Worm (Caenorhabditis elegans) whole organism, L4 larva: Measurements from ENCODE around the gene bath-42.

ENCODE experiments used
- F26F4.8 ChIP-seq: fragments of 200-800 bp; sonication (Bioruptor generic); conservative IDR thresholded peaks from 2 replicates; pipeline ENCODE4 v1.3.6; 2022; ENCODE audit warnings: missing genetic modification characterization, missing compliant biosample characterization
- F37D6.2 ChIP-seq: sonication (generic microtip); optimal IDR thresholded peaks from 2 replicates; lab custom pipeline; 2016; ENCODE audit warnings: mild to moderate bottlenecking, missing genetic modification characterization, missing compliant biosample characterization
- F44E2.7 ChIP-seq: fragments of 200-800 bp; sonication (Bioruptor generic); IDR thresholded peaks from 2 replicates; pipeline ENCODE4 v2.1.2; 2022; ENCODE audit warnings: missing genetic modification characterization, missing compliant biosample characterization
- R02D3.7 ChIP-seq: fragments of 150-350 bp; sonication (generic microtip); optimal IDR thresholded peaks from 3 replicates; lab custom pipeline; 2014; ENCODE audit warnings: missing biosample characterization, missing genetic modification characterization
- T20F7.1 ChIP-seq: fragments of 200-800 bp; sonication (Bioruptor generic); optimal IDR thresholded peaks from 2 replicates; lab custom pipeline; 2018; ENCODE audit warnings: mild to moderate bottlenecking, missing genetic modification characterization, missing compliant biosample characterization
- T26A8.4 ChIP-seq: fragments of 200-800 bp; sonication (Bioruptor generic); IDR thresholded peaks from 2 replicates; pipeline ENCODE4 v1.3.6; 2022; ENCODE audit warnings: missing genetic modification characterization, missing compliant biosample characterization
- Y48G9A.11 ChIP-seq: fragments of 200-800 bp; sonication (Bioruptor generic); IDR thresholded peaks from 2 replicates; pipeline ENCODE4 v1.3.6; 2022; ENCODE audit warnings: missing genetic modification reagents, missing genetic modification characterization, missing compliant biosample characterization
- Y75B8A.6 ChIP-seq: fragments of 200-800 bp; sonication (Bioruptor generic); IDR thresholded peaks from 2 replicates; pipeline ENCODE4 v1.3.6; 2022; ENCODE audit warnings: missing genetic modification reagents, missing genetic modification characterization, missing compliant biosample characterization
- ZK337.2 ChIP-seq: fragments of 200-800 bp; sonication (Bioruptor generic); IDR thresholded peaks from 2 replicates; pipeline ENCODE4 v1.3.6; 2022; ENCODE audit warnings: missing genetic modification reagents, missing genetic modification characterization, missing compliant biosample characterization
- aha-1 ChIP-seq: fragments of 150-350 bp; peaks from one replicate; lab custom pipeline; 2014; ENCODE audit warnings: missing biosample characterization, missing genetic modification characterization
- aly-2 ChIP-seq: sonication (generic microtip); optimal IDR thresholded peaks from 2 replicates; lab custom pipeline; 2018; ENCODE audit warnings: missing biosample characterization, missing genetic modification characterization
- ama-1 ChIP-seq: fragments of 150-350 bp; optimal IDR thresholded peaks from 2 replicates; lab custom pipeline; 2014; ENCODE audit warnings: inconsistent platforms, mixed read lengths
- arid-1 ChIP-seq: fragments of 200-800 bp; sonication (Bioruptor generic); conservative IDR thresholded peaks from 2 replicates; pipeline ENCODE4 v1.3.6; 2022; ENCODE audit warnings: missing genetic modification reagents, missing genetic modification characterization, missing compliant biosample characterization
- attf-4 ChIP-seq: sonication (generic microtip); optimal IDR thresholded peaks from 3 replicates; lab custom pipeline; 2017; ENCODE audit warnings: missing biosample characterization, missing genetic modification characterization
- ceh-20 ChIP-seq: fragments of 200-800 bp; sonication (Bioruptor generic); IDR thresholded peaks from 2 replicates; pipeline ENCODE4 v1.3.6; 2022; ENCODE audit warnings: missing genetic modification reagents, missing genetic modification characterization, missing compliant biosample characterization
- ceh-28 ChIP-seq: fragments of 150-350 bp; optimal IDR thresholded peaks from 2 replicates; lab custom pipeline; 2014; ENCODE audit warnings: missing biosample characterization, missing genetic modification reagents, missing genetic modification characterization
- ceh-32 ChIP-seq: sonication (generic microtip); optimal IDR thresholded peaks from 2 replicates; lab custom pipeline; 2016; ENCODE audit warnings: mild to moderate bottlenecking, missing genetic modification characterization, missing compliant biosample characterization; ENCODE audit not compliant: poor library complexity
- ceh-62 ChIP-seq: sonication (generic microtip); optimal IDR thresholded peaks from 2 replicates; lab custom pipeline; 2017; ENCODE audit warnings: missing biosample characterization, missing genetic modification characterization
- cey-2 ChIP-seq: sonication (generic microtip); optimal IDR thresholded peaks from 3 replicates; lab custom pipeline; 2017; ENCODE audit warnings: missing genetic modification characterization, mild to moderate bottlenecking, missing compliant biosample characterization, antibody characterized with exemption, borderline replicate concordance; ENCODE audit not compliant: insufficient read depth
- daf-12 ChIP-seq: fragments of 150-350 bp; optimal IDR thresholded peaks from 2 replicates; lab custom pipeline; 2014; ENCODE audit warnings: missing biosample characterization, missing genetic modification reagents, missing genetic modification characterization
- daf-19 ChIP-seq: fragments of 200-800 bp; sonication (Bioruptor generic); conservative IDR thresholded peaks from 2 replicates; pipeline ENCODE4 v1.3.6; 2022; ENCODE audit warnings: missing genetic modification characterization, missing compliant biosample characterization
- dmd-8 ChIP-seq: fragments of 200-800 bp; sonication (Bioruptor generic); IDR thresholded peaks from 2 replicates; pipeline ENCODE4 v1.3.6; 2022; ENCODE audit warnings: missing genetic modification characterization, missing compliant biosample characterization
- dpl-1 ChIP-seq: fragments of 150-350 bp; optimal IDR thresholded peaks from 2 replicates; lab custom pipeline; 2014; ENCODE audit warnings: missing biosample characterization, missing genetic modification reagents, missing genetic modification characterization
- dve-1 ChIP-seq: sonication (generic microtip); optimal IDR thresholded peaks from 2 replicates; lab custom pipeline; 2017; ENCODE audit warnings: antibody characterized with exemption, mild to moderate bottlenecking, missing genetic modification characterization, missing compliant biosample characterization; ENCODE audit not compliant: insufficient read depth
- egl-27 ChIP-seq: sonication (generic microtip); optimal IDR thresholded peaks from 3 replicates; lab custom pipeline; 2017; ENCODE audit warnings: missing biosample characterization, missing genetic modification reagents, missing genetic modification characterization
- egl-43 ChIP-seq: fragments of 200-800 bp; sonication (Bioruptor generic); IDR thresholded peaks from 2 replicates; pipeline ENCODE4 v1.3.6; 2022; ENCODE audit warnings: missing genetic modification reagents, missing genetic modification characterization, missing compliant biosample characterization
- fkh-10 ChIP-seq: fragments of 150-350 bp; optimal IDR thresholded peaks from 2 replicates; lab custom pipeline; 2014; ENCODE audit warnings: missing biosample characterization, missing genetic modification reagents, missing genetic modification characterization
- hif-1 ChIP-seq, 2 experiments: sonication (generic microtip); optimal IDR thresholded peaks; 2 replicates each; lab custom pipeline; 2016 to 2017; ENCODE audit warnings: missing compliant biosample characterization in 2 of 2, missing genetic modification characterization in 2 of 2, missing genetic modification reagents in 2 of 2, missing genotype in 2 of 2, mild to moderate bottlenecking in 1 of 2
- hmg-1.1 ChIP-seq: fragments of 200-800 bp; sonication (Bioruptor generic); IDR thresholded peaks from 2 replicates; pipeline ENCODE4 v1.3.6; 2022; ENCODE audit warnings: missing genetic modification reagents, missing genetic modification characterization, missing compliant biosample characterization
- lin-13 ChIP-seq: fragments of 150-350 bp; optimal IDR thresholded peaks from 2 replicates; lab custom pipeline; 2014; ENCODE audit warnings: missing biosample characterization, missing genetic modification reagents, missing genetic modification characterization
- lin-15B ChIP-seq: fragments of 150-350 bp; sonication (generic microtip); optimal IDR thresholded peaks from 3 replicates; lab custom pipeline; 2014; ENCODE audit warnings: missing biosample characterization, missing genetic modification characterization
- lin-39 ChIP-seq: fragments of 150-350 bp; optimal IDR thresholded peaks from 2 replicates; lab custom pipeline; 2014; ENCODE audit warnings: missing biosample characterization, missing genetic modification reagents, missing genetic modification characterization
- lir-3 ChIP-seq: sonication (generic microtip); optimal IDR thresholded peaks from 2 replicates; lab custom pipeline; 2016; ENCODE audit warnings: mild to moderate bottlenecking, missing genetic modification characterization, missing compliant biosample characterization
- lsy-2 ChIP-seq, 2 experiments: fragments of 150-350 bp in 1 of 2; sonication (generic microtip) in 1 of 2; optimal IDR thresholded peaks; 2 replicates each; lab custom pipeline; 2014 to 2017; ENCODE audit warnings: missing biosample characterization in 2 of 2, missing genetic modification characterization in 2 of 2
- mdl-1 ChIP-seq, 2 experiments: fragments of 150-350 bp in 1 of 2; sonication (generic microtip) in 1 of 2; optimal IDR thresholded peaks; 2 replicates each; lab custom pipeline; 2014 to 2017; ENCODE audit warnings: missing biosample characterization in 2 of 2, missing genetic modification characterization in 2 of 2
- mdt-29 ChIP-seq: fragments of 200-800 bp; sonication (Bioruptor generic); IDR thresholded peaks from 2 replicates; pipeline ENCODE4 v1.3.6; 2022; ENCODE audit warnings: missing genetic modification reagents, missing genetic modification characterization, missing compliant biosample characterization
- mep-1 ChIP-seq: fragments of 150-350 bp; sonication (generic microtip); optimal IDR thresholded peaks from 3 replicates; lab custom pipeline; 2014; ENCODE audit warnings: missing biosample characterization, missing genetic modification characterization
- mes-2 ChIP-seq: sonication (generic microtip); optimal IDR thresholded peaks from 2 replicates; lab custom pipeline; 2016; ENCODE audit warnings: missing genotype, mild to moderate bottlenecking, missing genetic modification characterization, missing compliant biosample characterization; ENCODE audit not compliant: poor library complexity, severe bottlenecking
- mxl-2 ChIP-seq: fragments of 200-800 bp; sonication (Bioruptor generic); conservative IDR thresholded peaks from 2 replicates; pipeline ENCODE4 v1.3.6; 2022; ENCODE audit warnings: missing genetic modification reagents, missing genetic modification characterization, missing compliant biosample characterization
- mxl-3 ChIP-seq: fragments of 200-800 bp; sonication (Bioruptor generic); optimal IDR thresholded peaks from 2 replicates; lab custom pipeline; 2018; ENCODE audit warnings: mild to moderate bottlenecking, missing genetic modification characterization, missing compliant biosample characterization
- nhr-11 ChIP-seq: fragments of 150-350 bp; optimal IDR thresholded peaks from 2 replicates; lab custom pipeline; 2014; ENCODE audit warnings: missing biosample characterization, missing genetic modification characterization
- nhr-28 ChIP-seq: fragments of 150-350 bp; optimal IDR thresholded peaks from 2 replicates; lab custom pipeline; 2014; ENCODE audit warnings: missing biosample characterization, missing genetic modification characterization
- nhr-48 ChIP-seq: sonication (generic microtip); optimal IDR thresholded peaks from 2 replicates; lab custom pipeline; 2016; ENCODE audit warnings: mild to moderate bottlenecking, missing genetic modification characterization, missing compliant biosample characterization
- snpc-4 ChIP-seq: fragments of 150-350 bp; optimal IDR thresholded peaks from 2 replicates; lab custom pipeline; 2014; ENCODE audit warnings: missing biosample characterization, missing genetic modification characterization
- spr-3 ChIP-seq: fragments of 200-800 bp; sonication (Bioruptor generic); optimal IDR thresholded peaks from 2 replicates; lab custom pipeline; 2018; ENCODE audit warnings: mild to moderate bottlenecking, missing genetic modification characterization, missing compliant biosample characterization
- tag-97 ChIP-seq: fragments of 200-800 bp; sonication (Bioruptor generic); IDR thresholded peaks from 2 replicates; pipeline ENCODE4 v1.3.6; 2022; ENCODE audit warnings: missing genetic modification characterization, missing compliant biosample characterization
- tra-1 ChIP-seq: fragments of 200-800 bp; sonication (Bioruptor generic); IDR thresholded peaks from 2 replicates; pipeline ENCODE4 v1.3.6; 2022; ENCODE audit warnings: missing genetic modification reagents, missing genetic modification characterization, missing compliant biosample characterization
- unc-130 ChIP-seq: sonication (generic microtip); optimal IDR thresholded peaks from 2 replicates; lab custom pipeline; 2016; ENCODE audit warnings: missing genetic modification reagents, missing genetic modification characterization, missing compliant biosample characterization
- zfp-3 ChIP-seq: fragments of 200-800 bp; sonication (Bioruptor generic); conservative IDR thresholded peaks from 2 replicates; pipeline ENCODE4 v1.3.6; 2022; ENCODE audit warnings: missing genetic modification reagents, missing genetic modification characterization, missing compliant biosample characterization
- zip-11 ChIP-seq: fragments of 200-800 bp; sonication (Bioruptor generic); IDR thresholded peaks from 2 replicates; pipeline ENCODE4 v1.3.6; 2022; ENCODE audit warnings: missing genetic modification characterization, missing compliant biosample characterization
- ztf-11 ChIP-seq: fragments of 150-350 bp; optimal IDR thresholded peaks from 2 replicates; lab custom pipeline; 2014; ENCODE audit warnings: missing biosample characterization, missing genetic modification characterization
- ztf-7 ChIP-seq: fragments of 150-350 bp; optimal IDR thresholded peaks from 2 replicates; lab custom pipeline; 2014; ENCODE audit warnings: missing biosample characterization, missing genetic modification characterization

The bath-42 gene

ce11 chrIII:8201760-8202159 lies 38.6 kb upstream of the bath-42 start (continued):
- TF ChIP-seq ceh-62 (no peak), nhr-48 (tag; lab: Kevin White, UChicago) (no peak), lsy-2 (tag; optimal IDR thresholded peaks at IDR 0.05; lab: Kevin White, UChicago) (peak in 1 of 2 experiments; percentile 46), hif-1 (tag; optimal IDR thresholded peaks at IDR 0.05; lab: Kevin White, UChicago) (no peak), nhr-11 (peak; percentile 45), mdl-1 (tag; optimal IDR thresholded peaks at IDR 0.05; lab: Kevin White, UChicago) (no peak), tag-97 (GFP tag; lab: Robert Waterston, UW) (no peak), dmd-8 (no peak), ceh-20 (GFP tag; lab: Robert Waterston, UW) (0 out of 2 replicates have a peak, but pooled peaks have one; percentile 10), T26A8.4 (no peak), fkh-10 (peak; percentile 45), F44E2.7 (no peak), mdt-29 (GFP tag; lab: Robert Waterston, UW) (no peak), ztf-11 (tag; lab: Kevin White, UChicago) (no peak), lir-3 (tag; lab: Kevin White, UChicago) (no peak), spr-3 (GFP tag; lab: Kevin White, UChicago) (no peak), dpl-1 (GFP tag; lab: Kevin White, UChicago) (peak; percentile 6), egl-27 (no peak), ztf-7 (tag; lab: Kevin White, UChicago) (no peak), aly-2 (tag; lab: Kevin White, UChicago) (no peak), zfp-3 (GFP tag; lab: Robert Waterston, UW) (no peak), F26F4.8 (GFP tag; lab: Robert Waterston, UW) (no peak), nhr-28 (tag; lab: Kevin White, UChicago) (no peak), attf-4 (no peak), snpc-4 (no peak), unc-130 (no peak), daf-19 (no peak), ceh-28 (tag; lab: Kevin White, UChicago) (peak; percentile 22), ceh-32 (tag; lab: Kevin White, UChicago) (no peak), hmg-1.1 (GFP tag; lab: Robert Waterston, UW) (no peak), mxl-2 (GFP tag; lab: Robert Waterston, UW) (no peak), tra-1 (GFP tag; lab: Robert Waterston, UW) (no peak), ZK337.2 (GFP tag; lab: Robert Waterston, UW) (no peak), lin-39 (tag; lab: Kevin White, UChicago) (no peak), arid-1 (GFP tag; lab: Robert Waterston, UW) (no peak), daf-12 (tag; lab: Kevin White, UChicago) (no peak), mxl-3 (GFP tag; lab: Kevin White, UChicago) (no peak), lin-13 (GFP tag; lab: Kevin White, UChicago) (no peak), R02D3.7 (tag; lab: Kevin White, UChicago) (no peak), egl-43 (GFP tag; lab: Robert Waterston, UW) (no peak), ama-1 (lab: Kevin White, UChicago) (no peak), mep-1 (tag; lab: Kevin White, UChicago) (no peak), cey-2 (tag; lab: Kevin White, UChicago) (no peak), mes-2 (no peak), T20F7.1 (GFP tag; lab: Kevin White, UChicago) (no peak), zip-11 (GFP tag; lab: Robert Waterston, UW) (no peak), dve-1 (tag; lab: Kevin White, UChicago) (no peak), F37D6.2 (tag; lab: Kevin White, UChicago) (no peak), aha-1 (tag; lab: Kevin White, UChicago) (no peak), Y75B8A.6 (no peak), lin-15B (no peak), Y48G9A.11 (no peak)
